Fruit fly (Drosophila melanogaster) whole organism, embryonic: ENCODE measurements around the gene CG31832.

Experiments used
- Bdp1 ChIP-seq: fragments of 200-800 bp; sonication (Bioruptor generic); optimal IDR thresholded peaks from 3 replicates; lab custom pipeline; 2016; ENCODE audit warnings: missing biosample characterization, missing genetic modification characterization
- CG10431 ChIP-seq: fragments of 200-800 bp; sonication (Bioruptor generic); optimal IDR thresholded peaks from 3 replicates; lab custom pipeline; 2018; ENCODE audit warnings: missing biosample characterization, mild to moderate bottlenecking, missing genetic modification characterization
- CG12744 ChIP-seq: fragments of 200-800 bp; sonication (Bioruptor generic); optimal IDR thresholded peaks from 2 replicates; lab custom pipeline; 2016; ENCODE audit warnings: missing biosample characterization, missing genetic modification characterization
- CG12942 ChIP-seq: fragments of 200-800 bp; sonication (Bioruptor generic); optimal IDR thresholded peaks from 3 replicates; lab custom pipeline; 2016; ENCODE audit warnings: missing biosample characterization, missing genetic modification characterization
- CG14441 ChIP-seq: fragments of 200-800 bp; sonication (Bioruptor generic); IDR thresholded peaks from 2 replicates; pipeline ENCODE4 v1.3.6; 2022; ENCODE audit warnings: missing biosample characterization, missing genetic modification characterization
- CG14710 ChIP-seq: fragments of 200-800 bp; sonication (Bioruptor generic); optimal IDR thresholded peaks from 3 replicates; lab custom pipeline; 2019; ENCODE audit warnings: missing biosample characterization, mild to moderate bottlenecking, missing genetic modification characterization, moderate library complexity
- CG15073 ChIP-seq: fragments of 200-800 bp; sonication (Bioruptor generic); optimal IDR thresholded peaks from 2 replicates; lab custom pipeline; 2016; ENCODE audit warnings: missing biosample characterization, missing genetic modification characterization
- CG1603 ChIP-seq: fragments of 200-800 bp; sonication (Bioruptor generic); optimal IDR thresholded peaks from 2 replicates; lab custom pipeline; 2019; ENCODE audit warnings: missing biosample characterization, mild to moderate bottlenecking, missing genetic modification characterization, moderate library complexity
- CG17328 ChIP-seq: fragments of 200-800 bp; sonication (Bioruptor generic); IDR thresholded peaks from 2 replicates; pipeline ENCODE4 v1.3.6; 2022; ENCODE audit warnings: missing biosample characterization, missing genetic modification characterization
- CG17361 ChIP-seq: fragments of 200-800 bp; sonication (Bioruptor generic); IDR thresholded peaks from 3 replicates; pipeline ENCODE4 v1.3.6; 2022; ENCODE audit warnings: missing biosample characterization, missing genetic modification characterization
- CG2889 ChIP-seq: fragments of 200-800 bp; sonication (Bioruptor generic); IDR thresholded peaks from 3 replicates; pipeline ENCODE4 v1.3.6; 2022; ENCODE audit warnings: missing biosample characterization, missing genetic modification characterization
- CG30403 ChIP-seq: fragments of 200-800 bp; sonication (Bioruptor generic); optimal IDR thresholded peaks from 3 replicates; lab custom pipeline; 2016; ENCODE audit warnings: missing biosample characterization, missing genetic modification characterization
- CG4617 ChIP-seq: fragments of 200-800 bp; sonication (Bioruptor generic); optimal IDR thresholded peaks from 3 replicates; lab custom pipeline; 2016; ENCODE audit warnings: missing biosample characterization, missing genetic modification characterization, borderline replicate concordance
- CG4730 ChIP-seq: fragments of 200-800 bp; sonication (Bioruptor generic); IDR thresholded peaks from 2 replicates; pipeline ENCODE4 v1.3.6; 2022; ENCODE audit warnings: missing biosample characterization, missing genetic modification characterization
- CG8089 ChIP-seq: fragments of 200-800 bp; sonication (Bioruptor generic); optimal IDR thresholded peaks from 3 replicates; lab custom pipeline; 2016; ENCODE audit warnings: missing biosample characterization, missing genetic modification characterization
- CG8359 ChIP-seq: fragments of 200-800 bp; sonication (Bioruptor generic); optimal IDR thresholded peaks from 2 replicates; lab custom pipeline; 2017; ENCODE audit warnings: missing biosample characterization, mild to moderate bottlenecking, missing genetic modification characterization, borderline replicate concordance
- CG8478 ChIP-seq: fragments of >200 bp; optimal IDR thresholded peaks from 2 replicates; lab custom pipeline; 2018
- CG9609 ChIP-seq: fragments of 200-800 bp; sonication (Bioruptor generic); optimal IDR thresholded peaks from 3 replicates; lab custom pipeline; 2016; ENCODE audit warnings: missing biosample characterization, missing genetic modification characterization
- CG9876 ChIP-seq: fragments of 200-800 bp; sonication (Bioruptor generic); optimal IDR thresholded peaks from 2 replicates; lab custom pipeline; 2016; ENCODE audit warnings: missing biosample characterization, missing genetic modification characterization
- Dad ChIP-seq: fragments of 200-800 bp; sonication (Bioruptor generic); optimal IDR thresholded peaks from 3 replicates; lab custom pipeline; 2016; ENCODE audit warnings: missing biosample characterization, missing genetic modification characterization
- Dbx ChIP-seq: fragments of 200-800 bp; sonication (Bioruptor generic); IDR thresholded peaks from 3 replicates; pipeline ENCODE4 v1.3.6; 2022; ENCODE audit warnings: missing biosample characterization, missing genetic modification characterization
- Dfd ChIP-seq, 2 experiments: fragments of >200 bp; optimal IDR thresholded peaks; 2 replicates each; lab custom pipeline; 2017; ENCODE audit warnings: missing biosample characterization in 2 of 2, missing genetic modification characterization in 2 of 2
- Eip74EF ChIP-seq, 2 experiments: fragments of 200-800 bp in 1 of 2; fragments of >200 bp in 1 of 2; sonication (Bioruptor generic) in 1 of 2; optimal IDR thresholded peaks; 2 replicates each; lab custom pipeline; 2017 to 2019; ENCODE audit warnings: missing biosample characterization in 2 of 2, missing genetic modification characterization in 2 of 2, mild to moderate bottlenecking in 1 of 2, moderate library complexity in 1 of 2
- Elba2 ChIP-seq: fragments of 200-800 bp; sonication (Bioruptor generic); optimal IDR thresholded peaks from 3 replicates; lab custom pipeline; 2016; ENCODE audit warnings: missing biosample characterization, missing genetic modification characterization
- Ets65A ChIP-seq: fragments of 200-800 bp; sonication (Bioruptor generic); peaks from one replicate; lab custom pipeline; 2016; ENCODE audit warnings: missing biosample characterization, missing genetic modification characterization
- Fer2 ChIP-seq: fragments of 200-800 bp; sonication (Bioruptor generic); optimal IDR thresholded peaks from 2 replicates; lab custom pipeline; 2018; ENCODE audit warnings: missing biosample characterization, mild to moderate bottlenecking, missing genetic modification characterization, moderate library complexity
- Med ChIP-seq: fragments of 200-800 bp; sonication (Bioruptor generic); peaks from one replicate; lab custom pipeline; 2016; ENCODE audit warnings: missing biosample characterization, missing genetic modification characterization, mild to moderate bottlenecking, inconsistent platforms, moderate library complexity
- TFAM ChIP-seq: fragments of 200-800 bp; sonication (Bioruptor generic); optimal IDR thresholded peaks from 2 replicates; lab custom pipeline; 2017; ENCODE audit warnings: missing biosample characterization, missing genetic modification characterization, inconsistent platforms
- Vsx1 ChIP-seq: fragments of 200-800 bp; sonication (Bioruptor generic); optimal IDR thresholded peaks from 2 replicates; lab custom pipeline; 2017; ENCODE audit warnings: missing biosample characterization, mild to moderate bottlenecking, missing genetic modification characterization, missing genetic modification reagents
- chif ChIP-seq, 2 experiments: fragments of 200-800 bp; sonication (Bioruptor generic); optimal IDR thresholded peaks; 3 replicates each; lab custom pipeline; 2016; ENCODE audit warnings: missing biosample characterization in 2 of 2, missing genetic modification characterization in 2 of 2
- dm ChIP-seq: fragments of 200-800 bp; sonication (Bioruptor generic); optimal IDR thresholded peaks from 3 replicates; lab custom pipeline; 2016; ENCODE audit warnings: missing biosample characterization, missing genetic modification characterization
- dmrt99B ChIP-seq: fragments of 200-800 bp; sonication (Bioruptor generic); optimal IDR thresholded peaks from 2 replicates; lab custom pipeline; 2018; ENCODE audit warnings: missing biosample characterization, mild to moderate bottlenecking, missing genetic modification characterization, moderate library complexity
- esg ChIP-seq: fragments of 200-800 bp; sonication (Bioruptor generic); conservative IDR thresholded peaks from 2 replicates; pipeline ENCODE4 v1.3.6; 2022; ENCODE audit warnings: missing biosample characterization, missing genetic modification characterization
- ewg ChIP-seq: fragments of 200-800 bp; sonication (Bioruptor generic); optimal IDR thresholded peaks from 3 replicates; lab custom pipeline; 2017; ENCODE audit warnings: mild to moderate bottlenecking, missing biosample characterization, missing genetic modification reagents, missing genetic modification characterization
- eyg ChIP-seq: fragments of 200-800 bp; sonication (Bioruptor generic); optimal IDR thresholded peaks from 3 replicates; lab custom pipeline; 2016; ENCODE audit warnings: missing biosample characterization, missing genetic modification characterization
- fu2 ChIP-seq: fragments of 200-800 bp; sonication (Bioruptor generic); optimal IDR thresholded peaks from 2 replicates; lab custom pipeline; 2016; ENCODE audit warnings: missing biosample characterization, missing genetic modification characterization
- gro ChIP-seq: fragments of 200-800 bp; sonication (Bioruptor generic); optimal IDR thresholded peaks from 2 replicates; lab custom pipeline; 2016; ENCODE audit warnings: missing biosample characterization, missing genetic modification characterization
- gsb ChIP-seq: fragments of 200-800 bp; sonication (Bioruptor generic); IDR thresholded peaks from 2 replicates; pipeline ENCODE4 v1.3.6; 2022; ENCODE audit warnings: missing biosample characterization, missing genetic modification characterization
- her ChIP-seq: fragments of 200-800 bp; sonication (Bioruptor generic); optimal IDR thresholded peaks from 2 replicates; lab custom pipeline; 2016; ENCODE audit warnings: missing biosample characterization, missing genetic modification characterization
- inv ChIP-seq: fragments of 200-800 bp; sonication (Bioruptor generic); IDR thresholded peaks from 2 replicates; pipeline ENCODE4 v1.3.6; 2022; ENCODE audit warnings: missing biosample characterization, missing genetic modification characterization; ENCODE audit not compliant: partially characterized antibody
- jigr1 ChIP-seq: fragments of 200-800 bp; sonication (Bioruptor generic); IDR thresholded peaks from 3 replicates; pipeline ENCODE4 v1.3.6; 2022; ENCODE audit warnings: missing biosample characterization, missing genetic modification characterization
- nerfin-2 ChIP-seq: fragments of 200-800 bp; sonication (Bioruptor generic); IDR thresholded peaks from 2 replicates; pipeline ENCODE4 v1.3.6; 2022; ENCODE audit warnings: missing biosample characterization, missing genetic modification characterization; ENCODE audit not compliant: partially characterized antibody
- pzg ChIP-seq: fragments of 200-800 bp; sonication (Bioruptor generic); optimal IDR thresholded peaks from 3 replicates; lab custom pipeline; 2018; ENCODE audit warnings: missing biosample characterization, mild to moderate bottlenecking, missing genetic modification characterization, moderate library complexity
- run ChIP-seq: fragments of 200-800 bp; sonication (Bioruptor generic); optimal IDR thresholded peaks from 3 replicates; lab custom pipeline; 2018; ENCODE audit warnings: missing biosample characterization, mild to moderate bottlenecking, missing genetic modification characterization
- sim ChIP-seq: fragments of 200-800 bp; sonication (Bioruptor generic); IDR thresholded peaks from 2 replicates; pipeline ENCODE4 v1.3.6; 2022; ENCODE audit warnings: missing biosample characterization, missing genetic modification characterization
- ssp ChIP-seq: fragments of 200-800 bp; sonication (Bioruptor generic); IDR thresholded peaks from 2 replicates; pipeline ENCODE4 v1.3.6; 2022; ENCODE audit warnings: missing biosample characterization, missing genetic modification characterization
- sug ChIP-seq: fragments of 200-800 bp; optimal IDR thresholded peaks from 2 replicates; lab custom pipeline; 2019; ENCODE audit warnings: missing biosample characterization, mild to moderate bottlenecking, missing genetic modification characterization, moderate library complexity
- tup ChIP-seq: fragments of 200-800 bp; sonication (Bioruptor generic); optimal IDR thresholded peaks from 2 replicates; lab custom pipeline; 2016; ENCODE audit warnings: missing biosample characterization, mild to moderate bottlenecking, missing genetic modification characterization, moderate library complexity
- tx ChIP-seq: fragments of 200-800 bp; sonication (Bioruptor generic); optimal IDR thresholded peaks from 2 replicates; lab custom pipeline; 2016; ENCODE audit warnings: missing biosample characterization, missing genetic modification characterization

The CG31832 gene

dm6 chr2L:14995594-14996463, 35.7 kb downstream of the CG31832 start (continued):
- peak; percentile 72 for TF ChIP-seq gsb
- peak; percentile 69 for TF ChIP-seq CG1603 (tag; lab: Kevin White, UChicago)
- TF ChIP-seq CG15073 (GFP tag; lab: Kevin White, UChicago), result peak; percentile 40
- peak; percentile 45 for TF ChIP-seq tup
- peak; percentile 95 for TF ChIP-seq CG17328
- TF ChIP-seq Dbx, result peak; percentile 79; the same call in 2 of the 3 replicates
- TF ChIP-seq Vsx1 (GFP tag; lab: Kevin White, UChicago), result peak; percentile 77
- TF ChIP-seq Fer2 (tag; lab: Kevin White, UChicago), result peak; percentile 51
- peak; percentile 92 for TF ChIP-seq CG14441 (GFP tag; lab: Robert Waterston, UW)
- TF ChIP-seq ssp (GFP tag; lab: Robert Waterston, UW), result peak; percentile 86
- no peak for TF ChIP-seq dm (GFP tag; lab: Kevin White, UChicago)
- TF ChIP-seq Dfd (GFP tag; optimal IDR thresholded peaks at IDR 0.05; lab: Kevin White, UChicago), result no peak
- no peak for TF ChIP-seq Bdp1
- peak; percentile 91 for TF ChIP-seq CG30403 (GFP tag; lab: Kevin White, UChicago)
- TF ChIP-seq Med (GFP tag; lab: Kevin White, UChicago), result peak; percentile 83
- TF ChIP-seq nerfin-2, result no peak
- TF ChIP-seq CG9609 (GFP tag; lab: Kevin White, UChicago), result peak; percentile 19
- TF ChIP-seq pzg (GFP tag; lab: Kevin White, UChicago), result no peak
- peak; percentile 98 for TF ChIP-seq dmrt99B (tag; lab: Kevin White, UChicago)
- peak; percentile 88 for TF ChIP-seq CG14710
- TF ChIP-seq CG4730 (GFP tag; lab: Robert Waterston, UW), result peak; percentile 91
- no peak for TF ChIP-seq gro (GFP tag; lab: Kevin White, UChicago)
- TF ChIP-seq CG12744 (GFP tag; lab: Kevin White, UChicago), result no peak
- no peak for TF ChIP-seq fu2 (GFP tag; lab: Kevin White, UChicago)
- TF ChIP-seq run, result peak; percentile 90
- peak; percentile 48 for TF ChIP-seq CG4617
- TF ChIP-seq tx (GFP tag; lab: Kevin White, UChicago), result peak; percentile 26
- TF ChIP-seq CG10431 (GFP tag; lab: Kevin White, UChicago), result peak; percentile 91
- peak; percentile 73 for TF ChIP-seq CG8359 (GFP tag; lab: Kevin White, UChicago)
- no peak for TF ChIP-seq Dad (GFP tag; lab: Kevin White, UChicago)
- peak; percentile 44 for TF ChIP-seq TFAM (GFP tag; lab: Kevin White, UChicago)
- no peak for TF ChIP-seq CG8478 (lab: Kevin White, UChicago)
- peak; percentile 72; the same call in 2 of the 3 replicates for TF ChIP-seq CG2889 (GFP tag; lab: Robert Waterston, UW)
- peak; percentile 15 for TF ChIP-seq her
- peak; percentile 89 for TF ChIP-seq jigr1 (GFP tag; lab: Robert Waterston, UW)
- TF ChIP-seq CG8089 (GFP tag; lab: Kevin White, UChicago), result no peak
- peak; percentile 16 for TF ChIP-seq Elba2 (GFP tag; lab: Kevin White, UChicago)
- no peak for TF ChIP-seq CG9876 (GFP tag; lab: Kevin White, UChicago)
- TF ChIP-seq Ets65A (GFP tag; lab: Kevin White, UChicago), result peak; percentile 12
- TF ChIP-seq chif (GFP tag; optimal IDR thresholded peaks at IDR 0.05; lab: Kevin White, UChicago), result peak; percentile 46 to 55
- TF ChIP-seq sim (GFP tag; lab: Robert Waterston, UW), result peak; percentile 28; the same call in 1 of the 2 replicates
- TF ChIP-seq eyg (GFP tag; lab: Kevin White, UChicago), result no peak
- TF ChIP-seq sug, result peak; percentile 23
- TF ChIP-seq esg, result peak; percentile 92
- no peak for TF ChIP-seq inv (GFP tag; lab: Robert Waterston, UW)
- peak; percentile 91 for TF ChIP-seq CG17361 (GFP tag; lab: Robert Waterston, UW)
- TF ChIP-seq CG12942 (GFP tag; lab: Kevin White, UChicago), result peak; percentile 86
- peak in 1 of 2 experiments; percentile 93 for TF ChIP-seq Eip74EF (GFP tag; optimal IDR thresholded peaks at IDR 0.05; lab: Kevin White, UChicago)
- peak; percentile 81 for TF ChIP-seq ewg (GFP tag; lab: Kevin White, UChicago)
